Fruit fly (Drosophila melanogaster) whole organism, embryonic: ENCODE results near the gene Cht5.

Experiments
- Ada2b ChIP-seq: fragments of 200-800 bp; sonication (Bioruptor generic); IDR thresholded peaks from 2 replicates; pipeline ENCODE4 v1.3.6; 2022; ENCODE audit warnings: missing biosample characterization, missing genetic modification characterization
- Bdp1 ChIP-seq: fragments of 200-800 bp; sonication (Bioruptor generic); optimal IDR thresholded peaks from 3 replicates; lab custom pipeline; 2016; ENCODE audit warnings: missing biosample characterization, missing genetic modification characterization
- C15 ChIP-seq: fragments of 200-800 bp; sonication (Bioruptor generic); IDR thresholded peaks from 3 replicates; pipeline ENCODE4 v1.3.6; 2022; ENCODE audit warnings: missing biosample characterization, missing genetic modification characterization
- CG11093 ChIP-seq: fragments of 200-800 bp; sonication (Bioruptor generic); IDR thresholded peaks from 3 replicates; pipeline ENCODE4 v1.3.6; 2022; ENCODE audit warnings: missing biosample characterization, missing genetic modification characterization
- CG11695 ChIP-seq: fragments of 200-800 bp; sonication (Bioruptor generic); IDR thresholded peaks from 3 replicates; pipeline ENCODE4 v1.3.6; 2022; ENCODE audit warnings: missing biosample characterization, missing genetic modification characterization
- CG12769 ChIP-seq: fragments of 200-800 bp; sonication (Bioruptor generic); optimal IDR thresholded peaks from 2 replicates; lab custom pipeline; 2019; ENCODE audit warnings: missing biosample characterization, mild to moderate bottlenecking, missing genetic modification characterization, moderate library complexity
- CG15514 ChIP-seq: fragments of 200-800 bp; sonication (Bioruptor generic); optimal IDR thresholded peaks from 3 replicates; lab custom pipeline; 2017; ENCODE audit warnings: missing biosample characterization, missing genetic modification characterization, mild to moderate bottlenecking, moderate library complexity, missing genetic modification reagents
- CG15601 ChIP-seq: fragments of 200-800 bp; sonication (Bioruptor generic); optimal IDR thresholded peaks from 3 replicates; lab custom pipeline; 2019; ENCODE audit warnings: missing biosample characterization, mild to moderate bottlenecking, missing genetic modification characterization, moderate library complexity
- CG1603 ChIP-seq: fragments of 200-800 bp; sonication (Bioruptor generic); optimal IDR thresholded peaks from 2 replicates; lab custom pipeline; 2019; ENCODE audit warnings: missing biosample characterization, mild to moderate bottlenecking, missing genetic modification characterization, moderate library complexity
- CG1792 ChIP-seq: fragments of 200-800 bp; sonication (Bioruptor generic); optimal IDR thresholded peaks from 2 replicates; lab custom pipeline; 2016; ENCODE audit warnings: missing biosample characterization, missing genetic modification characterization
- CG30020 ChIP-seq: fragments of 200-800 bp; optimal IDR thresholded peaks from 2 replicates; lab custom pipeline; 2019; ENCODE audit warnings: missing biosample characterization, mild to moderate bottlenecking, missing genetic modification characterization, moderate library complexity
- CG31224 ChIP-seq: fragments of 200-800 bp; sonication (Bioruptor generic); IDR thresholded peaks from 2 replicates; pipeline ENCODE4 v1.3.6; 2022; ENCODE audit warnings: missing biosample characterization, missing genetic modification characterization
- CG3163 ChIP-seq: fragments of 200-800 bp; sonication (Bioruptor generic); optimal IDR thresholded peaks from 3 replicates; lab custom pipeline; 2016; ENCODE audit warnings: missing biosample characterization, missing genetic modification characterization
- CG34422 ChIP-seq: fragments of 200-800 bp; sonication (Bioruptor generic); IDR thresholded peaks from 3 replicates; pipeline ENCODE4 v1.3.6; 2022; ENCODE audit warnings: missing biosample characterization, missing genetic modification characterization
- CG3995 ChIP-seq: fragments of 200-800 bp; sonication (Bioruptor generic); optimal IDR thresholded peaks from 3 replicates; lab custom pipeline; 2016; ENCODE audit warnings: missing biosample characterization, missing genetic modification characterization
- CG6689 ChIP-seq: fragments of 200-800 bp; sonication (Bioruptor generic); IDR thresholded peaks from 2 replicates; pipeline ENCODE4 v1.3.6; 2022; ENCODE audit warnings: missing biosample characterization, missing genetic modification characterization
- CG8924 ChIP-seq: fragments of 200-800 bp; optimal IDR thresholded peaks from 3 replicates; lab custom pipeline; 2019; ENCODE audit warnings: missing biosample characterization, mild to moderate bottlenecking, missing genetic modification characterization, moderate library complexity
- CG8944 ChIP-seq: fragments of 200-800 bp; sonication (Bioruptor generic); optimal IDR thresholded peaks from 3 replicates; lab custom pipeline; 2016; ENCODE audit warnings: missing biosample characterization, missing genetic modification characterization
- CG9797 ChIP-seq: fragments of 200-800 bp; sonication (Bioruptor generic); optimal IDR thresholded peaks from 3 replicates; lab custom pipeline; 2018; ENCODE audit warnings: missing biosample characterization, mild to moderate bottlenecking, missing genetic modification characterization
- Dfd ChIP-seq, 2 experiments: fragments of >200 bp; optimal IDR thresholded peaks; 2 replicates each; lab custom pipeline; 2017; ENCODE audit warnings: missing biosample characterization in 2 of 2, missing genetic modification characterization in 2 of 2
- Dref ChIP-seq: fragments of 200-800 bp; sonication (Bioruptor generic); IDR thresholded peaks from 2 replicates; pipeline ENCODE4 v1.3.6; 2022; ENCODE audit warnings: missing biosample characterization, missing genetic modification characterization
- Ets65A ChIP-seq: fragments of 200-800 bp; sonication (Bioruptor generic); peaks from one replicate; lab custom pipeline; 2016; ENCODE audit warnings: missing biosample characterization, missing genetic modification characterization
- Hand ChIP-seq: fragments of 200-800 bp; sonication (Bioruptor generic); optimal IDR thresholded peaks from 2 replicates; lab custom pipeline; 2017; ENCODE audit warnings: mild to moderate bottlenecking, missing biosample characterization, missing genetic modification reagents, missing genetic modification characterization
- Med ChIP-seq: fragments of 200-800 bp; sonication (Bioruptor generic); peaks from one replicate; lab custom pipeline; 2016; ENCODE audit warnings: missing biosample characterization, missing genetic modification characterization, mild to moderate bottlenecking, inconsistent platforms, moderate library complexity
- PHDP ChIP-seq: fragments of 200-800 bp; sonication (Bioruptor generic); optimal IDR thresholded peaks from 3 replicates; lab custom pipeline; 2018; ENCODE audit warnings: missing biosample characterization, mild to moderate bottlenecking, missing genetic modification characterization, moderate library complexity
- Rfx ChIP-seq: fragments of 200-800 bp; sonication (Bioruptor generic); IDR thresholded peaks from 2 replicates; pipeline ENCODE4 v1.3.6; 2022; ENCODE audit warnings: missing biosample characterization, missing genetic modification characterization
- Xrp1 ChIP-seq: fragments of 200-800 bp; sonication (Bioruptor generic); IDR thresholded peaks from 2 replicates; pipeline ENCODE4 v1.3.6; 2022; ENCODE audit warnings: missing biosample characterization, missing genetic modification characterization
- abd-A ChIP-seq: fragments of 200-800 bp; sonication (Bioruptor generic); optimal IDR thresholded peaks from 3 replicates; lab custom pipeline; 2019; ENCODE audit warnings: missing biosample characterization, mild to moderate bottlenecking, missing genetic modification characterization, moderate library complexity
- ase ChIP-seq: fragments of 200-800 bp; sonication (Bioruptor generic); IDR thresholded peaks from 3 replicates; pipeline ENCODE4 v1.3.6; 2022; ENCODE audit warnings: missing biosample characterization, missing genetic modification characterization
- danr ChIP-seq: fragments of 200-800 bp; sonication (Bioruptor generic); IDR thresholded peaks from 2 replicates; pipeline ENCODE4 v1.3.6; 2022; ENCODE audit warnings: missing biosample characterization, missing genetic modification characterization
- ewg ChIP-seq: fragments of 200-800 bp; sonication (Bioruptor generic); optimal IDR thresholded peaks from 3 replicates; lab custom pipeline; 2017; ENCODE audit warnings: mild to moderate bottlenecking, missing biosample characterization, missing genetic modification reagents, missing genetic modification characterization
- fu2 ChIP-seq: fragments of 200-800 bp; sonication (Bioruptor generic); optimal IDR thresholded peaks from 2 replicates; lab custom pipeline; 2016; ENCODE audit warnings: missing biosample characterization, missing genetic modification characterization
- hb ChIP-seq: fragments of 200-800 bp; sonication (Bioruptor generic); IDR thresholded peaks from 3 replicates; pipeline ENCODE4 v1.3.6; 2022; ENCODE audit warnings: missing biosample characterization, missing genetic modification characterization; ENCODE audit not compliant: partially characterized antibody
- nau ChIP-seq: fragments of 200-800 bp; sonication (Bioruptor generic); optimal IDR thresholded peaks from 3 replicates; lab custom pipeline; 2017; ENCODE audit warnings: missing biosample characterization, mild to moderate bottlenecking, missing genetic modification characterization, missing genetic modification reagents
- nerfin-1 ChIP-seq: fragments of 200-800 bp; sonication (Bioruptor generic); optimal IDR thresholded peaks from 3 replicates; lab custom pipeline; 2019; ENCODE audit warnings: missing biosample characterization, mild to moderate bottlenecking, missing genetic modification characterization, moderate library complexity
- onecut ChIP-seq: fragments of 200-800 bp; sonication (Bioruptor generic); IDR thresholded peaks from 2 replicates; pipeline ENCODE4 v1.3.6; 2022; ENCODE audit warnings: missing biosample characterization, missing genetic modification characterization
- peb ChIP-seq: fragments of 200-800 bp; sonication (Bioruptor generic); IDR thresholded peaks from 2 replicates; pipeline ENCODE4 v1.3.6; 2022; ENCODE audit warnings: missing biosample characterization, missing genetic modification characterization
- scrt ChIP-seq: fragments of 200-800 bp; sonication (Bioruptor generic); optimal IDR thresholded peaks from 2 replicates; lab custom pipeline; 2018; ENCODE audit warnings: missing biosample characterization, mild to moderate bottlenecking, missing genetic modification characterization, moderate library complexity
- sd ChIP-seq: fragments of 200-800 bp; sonication (Bioruptor generic); optimal IDR thresholded peaks from 3 replicates; lab custom pipeline; 2018; ENCODE audit warnings: missing biosample characterization, mild to moderate bottlenecking, missing genetic modification characterization, moderate library complexity
- sens ChIP-seq: fragments of 200-800 bp; sonication (Bioruptor generic); peaks from one replicate; lab custom pipeline; 2016; ENCODE audit warnings: missing biosample characterization, missing genetic modification characterization
- sqz ChIP-seq: fragments of 200-800 bp; sonication (Bioruptor generic); optimal IDR thresholded peaks from 3 replicates; lab custom pipeline; 2018; ENCODE audit warnings: missing biosample characterization, mild to moderate bottlenecking, missing genetic modification characterization
- sug ChIP-seq: fragments of 200-800 bp; optimal IDR thresholded peaks from 2 replicates; lab custom pipeline; 2019; ENCODE audit warnings: missing biosample characterization, mild to moderate bottlenecking, missing genetic modification characterization, moderate library complexity
- tgo ChIP-seq: fragments of 200-800 bp; sonication (Bioruptor generic); IDR thresholded peaks from 3 replicates; pipeline ENCODE4 v1.3.6; 2022; ENCODE audit warnings: missing biosample characterization, missing genetic modification characterization
- vnd ChIP-seq: fragments of 200-800 bp; sonication (Bioruptor generic); IDR thresholded peaks from 3 replicates; pipeline ENCODE4 v1.3.6; 2022; ENCODE audit warnings: missing biosample characterization, missing genetic modification characterization; ENCODE audit not compliant: partially characterized antibody

Cht5 gene

dm6 chr3R:13802057-13802817 lies 34.9 kb downstream of the Cht5 start (continued):
- TF ChIP-seq CG34422 (no peak), peb (GFP tag; lab: Robert Waterston, UW) (no peak), CG11695 (GFP tag; lab: Robert Waterston, UW) (no peak), vnd (GFP tag; lab: Robert Waterston, UW) (no peak), C15 (no peak), CG3163 (GFP tag; lab: Kevin White, UChicago) (no peak), Dfd (GFP tag; optimal IDR thresholded peaks at IDR 0.05; lab: Kevin White, UChicago) (no peak), CG12769 (peak; percentile 67), Dref (GFP tag; lab: Robert Waterston, UW) (no peak)

- no peak for TF ChIP-seq tgo
- TF ChIP-seq Rfx (GFP tag; lab: Robert Waterston, UW): peak; percentile 32; the same call in 1 of the 2 replicates
- TF ChIP-seq sd: peak; percentile 97
- 0 out of 2 replicates have a peak, but pooled peaks have one; percentile 5 for TF ChIP-seq Ada2b (GFP tag; lab: Robert Waterston, UW)
- TF ChIP-seq CG31224 (GFP tag; lab: Robert Waterston, UW): peak; percentile 99
- peak; percentile 7 for TF ChIP-seq Ets65A (GFP tag; lab: Kevin White, UChicago)
- TF ChIP-seq Xrp1 (GFP tag; lab: Robert Waterston, UW): no peak
- 0 out of 3 replicates have a peak, but pooled peaks have one; percentile 7 for TF ChIP-seq ase (GFP tag; lab: Robert Waterston, UW)
- TF ChIP-seq abd-A: peak; percentile 93
- TF ChIP-seq PHDP (tag; lab: Kevin White, UChicago): no peak
- peak; percentile 41 for TF ChIP-seq sqz (GFP tag; lab: Kevin White, UChicago)
- no peak for TF ChIP-seq CG3995 (GFP tag; lab: Kevin White, UChicago)
- TF ChIP-seq scrt (GFP tag; lab: Kevin White, UChicago): peak; percentile 7
- no peak for TF ChIP-seq hb (GFP tag; lab: Robert Waterston, UW)
- 0 out of 2 replicates have a peak, but pooled peaks have one; percentile 5 for TF ChIP-seq onecut (GFP tag; lab: Robert Waterston, UW)
- peak; percentile 66 for TF ChIP-seq sens
- TF ChIP-seq CG1603 (tag; lab: Kevin White, UChicago): no peak
- TF ChIP-seq sug (tag; lab: Kevin White, UChicago): no peak
- TF ChIP-seq ewg (GFP tag; lab: Kevin White, UChicago): peak; percentile 73
Measured at dm6 chr3R:13803185-13803887, 36.0 kb downstream of the Cht5 start.

DNA sequence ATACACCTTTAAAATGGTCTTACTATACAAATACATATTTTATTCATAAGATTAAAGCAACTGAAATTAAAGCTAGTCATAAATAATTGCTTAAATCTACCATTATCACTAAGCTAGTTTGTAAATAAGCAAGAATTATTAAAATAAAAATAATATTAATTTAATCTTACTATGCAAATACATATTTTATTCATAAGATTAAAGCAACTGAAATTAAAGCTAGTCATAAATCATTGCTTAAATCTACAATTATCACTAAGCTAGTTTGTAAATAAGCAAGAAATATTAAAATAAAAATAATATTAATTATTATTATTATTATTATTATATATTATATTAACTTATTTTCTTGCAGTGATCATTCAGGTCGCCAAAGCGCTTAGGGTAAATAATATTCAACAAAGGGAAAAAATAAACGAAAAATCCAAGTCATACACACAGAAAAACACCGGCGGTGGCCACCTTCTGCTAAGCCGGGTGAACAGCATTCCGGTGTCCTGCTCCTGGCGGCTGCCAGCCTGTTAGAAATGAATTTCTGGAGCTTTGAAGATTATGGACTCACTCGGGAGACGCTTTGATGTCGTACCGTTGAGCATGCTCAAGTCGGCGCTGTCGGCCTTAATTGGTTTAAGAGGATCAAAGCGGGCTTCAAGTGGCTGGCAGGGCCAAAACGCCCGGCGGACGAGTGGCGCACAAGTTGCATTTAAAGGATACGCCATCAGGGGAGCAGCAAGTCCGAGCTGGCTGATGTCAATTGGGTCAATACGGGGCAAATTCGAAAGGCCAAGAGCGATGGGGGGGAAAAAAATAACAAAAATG lies 36.8 kb downstream of the Cht5 start:
- peak; percentile 40 for TF ChIP-seq Med
- no peak for TF ChIP-seq Ets65A (GFP tag; lab: Kevin White, UChicago)
- TF ChIP-seq nerfin-1 (tag; lab: Kevin White, UChicago): peak; percentile 91
- TF ChIP-seq CG6689 (GFP tag; lab: Robert Waterston, UW): 0 out of 2 replicates have a peak, but pooled peaks have one; percentile 29
- peak; percentile 58 for TF ChIP-seq CG8924
- TF ChIP-seq CG8944 (GFP tag; lab: Kevin White, UChicago): no peak
- no peak for TF ChIP-seq Bdp1 (GFP tag; lab: Kevin White, UChicago)
- peak; percentile 39 for TF ChIP-seq PHDP (tag; lab: Kevin White, UChicago)
- no peak for TF ChIP-seq Hand (GFP tag; lab: Kevin White, UChicago)
- no peak for TF ChIP-seq danr (GFP tag; lab: Robert Waterston, UW)
- TF ChIP-seq nau: peak; percentile 15
- TF ChIP-seq CG1792: no peak
- TF ChIP-seq CG15514 (GFP tag; lab: Kevin White, UChicago): no peak
- peak; percentile 9 for TF ChIP-seq CG15601 (tag; lab: Kevin White, UChicago)
- TF ChIP-seq CG30020 (tag; lab: Kevin White, UChicago): no peak
- no peak for TF ChIP-seq fu2 (GFP tag; lab: Kevin White, UChicago)
- TF ChIP-seq CG11093 (GFP tag; lab: Robert Waterston, UW): no peak
- TF ChIP-seq CG9797: no peak
